Fruit fly (Drosophila melanogaster) whole organism, pupa: ENCODE results near the gene RpS10b.

Source experiments
- CG10348 ChIP-seq: fragments of 200-800 bp; sonication (Bioruptor generic); IDR thresholded peaks from 2 replicates; pipeline ENCODE4 v1.3.6; 2022; ENCODE audit warnings: missing biosample characterization, missing genetic modification characterization
- CG12605 ChIP-seq: fragments of 200-800 bp; sonication (Bioruptor generic); IDR thresholded peaks from 2 replicates; pipeline ENCODE4 v1.3.6; 2022; ENCODE audit warnings: missing biosample characterization, missing genetic modification characterization
- CG13204 ChIP-seq: fragments of 200-800 bp; sonication (Bioruptor generic); optimal IDR thresholded peaks from 2 replicates; lab custom pipeline; 2018; ENCODE audit warnings: missing biosample characterization, mild to moderate bottlenecking, missing genetic modification characterization, moderate library complexity
- CG14655 ChIP-seq: fragments of 200-800 bp; sonication (Bioruptor generic); optimal IDR thresholded peaks from 3 replicates; lab custom pipeline; 2017; ENCODE audit warnings: mild to moderate bottlenecking, missing biosample characterization, missing genetic modification reagents, missing genetic modification characterization
- CG15710 ChIP-seq: fragments of 200-800 bp; sonication (Bioruptor generic); optimal IDR thresholded peaks from 2 replicates; lab custom pipeline; 2018; ENCODE audit warnings: missing biosample characterization, mild to moderate bottlenecking, missing genetic modification characterization, moderate library complexity
- CG17806 ChIP-seq: fragments of 200-800 bp; sonication (Bioruptor generic); optimal IDR thresholded peaks from 2 replicates; lab custom pipeline; 2018; ENCODE audit warnings: missing biosample characterization, mild to moderate bottlenecking, missing genetic modification characterization, moderate library complexity
- CG32121 ChIP-seq: fragments of 200-800 bp; sonication (Bioruptor generic); IDR thresholded peaks from 2 replicates; pipeline ENCODE4 v1.3.6; 2022; ENCODE audit warnings: missing biosample characterization, missing genetic modification characterization
- CG34367 ChIP-seq: fragments of 200-800 bp; sonication (Bioruptor generic); optimal IDR thresholded peaks from 2 replicates; lab custom pipeline; 2018; ENCODE audit warnings: missing biosample characterization, mild to moderate bottlenecking, missing genetic modification characterization
- CG4496 ChIP-seq: fragments of 200-800 bp; sonication (Bioruptor generic); IDR thresholded peaks from 3 replicates; pipeline ENCODE4 v1.3.6; 2022; ENCODE audit warnings: missing biosample characterization, missing genetic modification characterization
- CG8159 ChIP-seq: fragments of 200-800 bp; sonication (Bioruptor generic); optimal IDR thresholded peaks from 3 replicates; lab custom pipeline; 2018; ENCODE audit warnings: missing biosample characterization, mild to moderate bottlenecking, missing genetic modification characterization, moderate library complexity
- CG8301 ChIP-seq: fragments of 200-800 bp; sonication (Bioruptor generic); optimal IDR thresholded peaks from 2 replicates; lab custom pipeline; 2018; ENCODE audit warnings: missing biosample characterization, mild to moderate bottlenecking, missing genetic modification characterization
- CG9948 ChIP-seq: fragments of 200-800 bp; sonication (Bioruptor generic); optimal IDR thresholded peaks from 2 replicates; lab custom pipeline; 2018; ENCODE audit warnings: missing biosample characterization, mild to moderate bottlenecking, missing genetic modification characterization, moderate library complexity
- D1 ChIP-seq: fragments of 200-800 bp; sonication (Bioruptor generic); optimal IDR thresholded peaks from 2 replicates; lab custom pipeline; 2018; ENCODE audit warnings: missing biosample characterization, mild to moderate bottlenecking, missing genetic modification characterization, moderate library complexity
- EcR ChIP-seq: fragments of 200-800 bp; sonication (Bioruptor generic); optimal IDR thresholded peaks from 3 replicates; lab custom pipeline; 2019; ENCODE audit warnings: missing biosample characterization, missing genetic modification characterization, mild to moderate bottlenecking, moderate library complexity, missing genetic modification reagents
- Ets98B ChIP-seq: fragments of 200-800 bp; sonication (Bioruptor generic); IDR thresholded peaks from 2 replicates; pipeline ENCODE4 v1.3.6; 2022; ENCODE audit warnings: missing biosample characterization, missing genetic modification characterization
- Pif1A ChIP-seq: fragments of 200-800 bp; sonication (Bioruptor generic); optimal IDR thresholded peaks from 3 replicates; lab custom pipeline; 2016; ENCODE audit warnings: missing biosample characterization, missing genetic modification characterization
- Pif1B ChIP-seq: fragments of 200-800 bp; sonication (Bioruptor generic); optimal IDR thresholded peaks from 3 replicates; lab custom pipeline; 2016; ENCODE audit warnings: missing biosample characterization, missing genetic modification characterization
- Snoo ChIP-seq: fragments of 200-800 bp; sonication (Bioruptor generic); optimal IDR thresholded peaks from 3 replicates; lab custom pipeline; 2017; ENCODE audit warnings: missing biosample characterization, mild to moderate bottlenecking, missing genetic modification characterization, inconsistent platforms
- fd96Ca ChIP-seq: fragments of 200-800 bp; sonication (Bioruptor generic); IDR thresholded peaks from 3 replicates; pipeline ENCODE4 v1.3.6; 2022; ENCODE audit warnings: missing biosample characterization, missing genetic modification characterization
- gl ChIP-seq: fragments of 200-800 bp; sonication (Bioruptor generic); optimal IDR thresholded peaks from 2 replicates; lab custom pipeline; 2018; ENCODE audit warnings: missing biosample characterization, mild to moderate bottlenecking, missing genetic modification characterization
- rn ChIP-seq: fragments of 200-800 bp; sonication (Bioruptor generic); IDR thresholded peaks from 2 replicates; pipeline ENCODE4 v1.3.6; 2022; ENCODE audit warnings: missing biosample characterization, missing genetic modification characterization

Gene RpS10b

dm6 chrX:19577940-19578632, 19.7 kb upstream of the RpS10b start:
- TF ChIP-seq EcR (GFP tag; lab: Kevin White, UChicago) (peak; percentile 59), Ets98B (GFP tag; lab: Robert Waterston, UW) (no peak), CG32121 (GFP tag; lab: Robert Waterston, UW) (peak; percentile 53; the same call in 1 of the 2 replicates)
- TF ChIP-seq, all 21 proteins: peak for 2

dm6 chrX:19578908-19579647, 18.8 kb upstream of the RpS10b start:
- TF ChIP-seq CG9948 (tag; lab: Kevin White, UChicago) = no peak
- TF ChIP-seq, all 21 proteins: peak for 0

- TF ChIP-seq rn (GFP tag; lab: Robert Waterston, UW) (no peak), Pif1A (GFP tag; lab: Kevin White, UChicago) (no peak), CG32121 (GFP tag; lab: Robert Waterston, UW) (no peak), CG8301 (tag; lab: Kevin White, UChicago) (no peak), CG34367 (tag; lab: Kevin White, UChicago) (no peak), Snoo (tag; lab: Kevin White, UChicago) (no peak), CG4496 (GFP tag; lab: Robert Waterston, UW) (no peak), fd96Ca (GFP tag; lab: Robert Waterston, UW) (no peak), CG10348 (GFP tag; lab: Robert Waterston, UW) (no peak), CG17806 (tag; lab: Kevin White, UChicago) (no peak), CG8159 (tag; lab: Kevin White, UChicago) (no peak), CG14655 (GFP tag; lab: Kevin White, UChicago) (no peak)
Observed at dm6 chrX:19579648-19580301, 18.1 kb upstream of the RpS10b start, which contains the start of gene Tao. Gene Tao, minus strand, starts transcription at chrX:19579800.

dm6 chrX:19581881-19582280, 15.9 kb upstream of the RpS10b start, which contains the start of gene CG14218:
Gene CG14218, minus strand, starts transcription at chrX:19581981.
- TF ChIP-seq CG15710 (tag; lab: Kevin White, UChicago) = no peak
- no peak for TF ChIP-seq Pif1B (GFP tag; lab: Kevin White, UChicago)
- no peak for TF ChIP-seq gl (tag; lab: Kevin White, UChicago)
- no peak for TF ChIP-seq CG32121 (GFP tag; lab: Robert Waterston, UW)
- no peak for TF ChIP-seq Pif1A (GFP tag; lab: Kevin White, UChicago)
- TF ChIP-seq CG8301 (tag; lab: Kevin White, UChicago) = no peak
- no peak for TF ChIP-seq CG9948 (tag; lab: Kevin White, UChicago)

- TF ChIP-seq EcR (GFP tag; lab: Kevin White, UChicago) (no peak), CG12605 (GFP tag; lab: Robert Waterston, UW) (no peak), CG10348 (GFP tag; lab: Robert Waterston, UW) (no peak), CG15710 (tag; lab: Kevin White, UChicago) (no peak), Pif1B (GFP tag; lab: Kevin White, UChicago) (no peak), CG4496 (GFP tag; lab: Robert Waterston, UW) (no peak), CG8159 (tag; lab: Kevin White, UChicago) (no peak), D1 (tag; lab: Kevin White, UChicago) (no peak), CG17806 (tag; lab: Kevin White, UChicago) (no peak), CG8301 (tag; lab: Kevin White, UChicago) (no peak), CG14655 (GFP tag; lab: Kevin White, UChicago) (no peak), rn (GFP tag; lab: Robert Waterston, UW) (no peak), Pif1A (GFP tag; lab: Kevin White, UChicago) (no peak), gl (tag; lab: Kevin White, UChicago) (no peak), CG32121 (GFP tag; lab: Robert Waterston, UW) (no peak), CG9948 (tag; lab: Kevin White, UChicago) (no peak)
Observed at dm6 chrX:19582732-19583131, 15.1 kb upstream of the RpS10b start.

dm6 chrX:19583317-19583716, 14.5 kb upstream of the RpS10b start, which contains the start of gene CG14204:
Gene CG14204, plus strand, starts transcription at chrX:19583617.
- TF ChIP-seq CG10348 (GFP tag; lab: Robert Waterston, UW) = no peak
- TF ChIP-seq Pif1B (GFP tag; lab: Kevin White, UChicago) = no peak
- TF ChIP-seq CG13204 = no peak
- TF ChIP-seq CG15710 (tag; lab: Kevin White, UChicago) = no peak
- TF ChIP-seq Pif1A (GFP tag; lab: Kevin White, UChicago) = no peak
- no peak for TF ChIP-seq CG8301 (tag; lab: Kevin White, UChicago)
- no peak for TF ChIP-seq Ets98B (GFP tag; lab: Robert Waterston, UW)
- no peak for TF ChIP-seq CG34367 (tag; lab: Kevin White, UChicago)
- TF ChIP-seq CG12605 (GFP tag; lab: Robert Waterston, UW) = no peak
- TF ChIP-seq CG17806 (tag; lab: Kevin White, UChicago) = no peak
- TF ChIP-seq CG9948 (tag; lab: Kevin White, UChicago) = no peak
- TF ChIP-seq fd96Ca (GFP tag; lab: Robert Waterston, UW) = no peak
- TF ChIP-seq Snoo (tag; lab: Kevin White, UChicago) = no peak
- TF ChIP-seq rn (GFP tag; lab: Robert Waterston, UW) = no peak
- TF ChIP-seq gl (tag; lab: Kevin White, UChicago) = no peak
- TF ChIP-seq D1 (tag; lab: Kevin White, UChicago) = no peak
- TF ChIP-seq, all 21 proteins: peak for 0
